Worm (Caenorhabditis elegans): ENCODE measurements around the gene sta-1.

sta-1 gene

DNA sequence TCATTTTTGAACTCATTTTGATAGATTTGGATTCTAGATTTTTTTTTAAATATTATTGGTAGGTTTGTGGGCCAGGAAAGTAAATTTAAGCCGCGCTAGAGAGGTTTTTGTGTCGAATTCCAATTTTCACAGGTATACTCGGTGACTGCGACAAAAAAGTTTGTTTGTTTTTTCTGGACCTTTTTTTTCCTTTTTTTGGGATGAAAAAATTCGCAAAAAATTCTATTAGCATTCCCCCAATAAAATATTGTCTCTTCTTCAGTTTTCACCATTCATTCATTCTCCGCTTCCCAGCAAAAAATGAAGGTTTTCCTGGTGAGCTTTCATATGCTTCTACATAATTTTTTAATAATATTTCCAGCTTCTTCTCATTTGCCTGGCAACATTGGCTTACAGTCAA, 35.0 kb upstream of the sta-1 start, which contains the start of gene Y51H4A.936:
TSS of gene Y51H4A.936 (plus strand) at position 301 of the 400 bp plus-strand sequence.
- no peak for TF ChIP-seq nhr-47 (tag; optimal IDR thresholded peaks at IDR 0.05)
- no peak for TF ChIP-seq ztf-4 (tag; optimal IDR thresholded peaks at IDR 0.05)
- no peak for TF ChIP-seq pax-3 (tag; optimal IDR thresholded peaks at IDR 0.05)
- TF ChIP-seq lin-14 (GFP tag; optimal IDR thresholded peaks at IDR 0.05): no peak
- TF ChIP-seq snu-23 (GFP tag; optimal IDR thresholded peaks at IDR 0.05): no peak
- no peak for TF ChIP-seq nhr-20 (tag; optimal IDR thresholded peaks at IDR 0.05)
- TF ChIP-seq ceh-8 (GFP tag; optimal IDR thresholded peaks at IDR 0.05): no peak
- no peak for TF ChIP-seq nhr-84 (tag; optimal IDR thresholded peaks at IDR 0.05)
- no peak for TF ChIP-seq lin-35 (GFP tag; optimal IDR thresholded peaks at IDR 0.05)
- no peak for TF ChIP-seq unc-62 (GFP tag; optimal IDR thresholded peaks at IDR 0.05)
- TF ChIP-seq jun-1 (tag; optimal IDR thresholded peaks at IDR 0.05): no peak
- TF ChIP-seq swsn-7 (tag; optimal IDR thresholded peaks at IDR 0.05): no peak
- no peak for TF ChIP-seq nhr-90 (tag; optimal IDR thresholded peaks at IDR 0.05; ENCODE audit: poor library complexity)
- no peak for TF ChIP-seq fkh-4 (tag; optimal IDR thresholded peaks at IDR 0.05; ENCODE audit: borderline replicate concordance)
- TF ChIP-seq nhr-12 (tag; optimal IDR thresholded peaks at IDR 0.05): no peak
- no peak for TF ChIP-seq efl-3 (GFP tag; optimal IDR thresholded peaks at IDR 0.05)
- no peak for TF ChIP-seq sptf-1 (tag; optimal IDR thresholded peaks at IDR 0.05)

DNA sequence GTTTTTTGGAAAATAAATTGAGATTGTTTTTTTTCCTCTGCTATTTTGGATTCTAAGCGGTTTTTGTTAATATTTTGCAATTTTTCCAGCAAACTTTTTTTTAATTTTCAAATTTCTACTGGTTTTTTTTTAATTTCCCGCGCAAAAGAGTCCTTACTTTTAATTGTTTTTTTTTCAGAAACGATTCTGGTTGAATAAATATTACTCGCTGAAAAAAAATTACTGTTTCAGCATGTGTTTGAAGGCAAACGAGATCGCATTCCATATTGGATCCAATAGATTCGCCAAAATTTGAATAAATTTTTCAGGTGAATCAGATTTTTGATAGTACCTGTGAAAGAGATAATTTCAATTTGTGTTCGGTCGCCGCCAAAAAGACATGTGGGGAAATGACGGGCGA, 34.3 kb upstream of the sta-1 start:
- TF ChIP-seq lin-14 (GFP tag; optimal IDR thresholded peaks at IDR 0.05) (no peak), unc-30 (tag; optimal IDR thresholded peaks at IDR 0.05) (no peak), ztf-4 (tag; optimal IDR thresholded peaks at IDR 0.05) (no peak), C16A3.4 (tag; optimal IDR thresholded peaks at IDR 0.05) (no peak)

- TF ChIP-seq elt-3 (tag; optimal IDR thresholded peaks at IDR 0.05) (no peak), vab-15 (tag; optimal IDR thresholded peaks at IDR 0.05) (no peak), ztf-4 (tag; optimal IDR thresholded peaks at IDR 0.05) (no peak), F16B12.6 (tag; optimal IDR thresholded peaks at IDR 0.05) (no peak)
These were observed 33.5 kb upstream of the sta-1 start, which contains the start of gene fipr-27 for ce11 chrIV:16630622-16631021. TSS of gene fipr-27 (plus strand) at chrIV:16630922.

DNA sequence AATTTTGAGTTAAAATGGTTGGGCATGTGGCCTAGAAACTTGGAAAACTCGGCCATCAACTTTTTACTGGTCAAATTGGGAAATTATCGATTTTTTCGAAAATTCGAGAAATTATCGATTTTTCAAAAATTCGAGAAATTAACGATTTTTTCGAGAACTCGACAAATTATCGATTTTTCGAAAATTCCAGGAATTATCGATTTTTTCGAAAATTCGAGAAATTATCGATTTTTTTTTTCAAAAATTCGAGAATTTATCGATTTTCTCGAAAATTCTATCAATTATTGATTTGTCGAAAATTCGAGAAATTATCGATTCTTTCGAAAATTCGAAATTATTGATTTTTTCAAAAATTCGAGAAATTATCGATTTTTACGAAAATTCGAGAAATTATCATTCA, 20.3 kb upstream of the sta-1 start:
- TF ChIP-seq elt-2 (tag; optimal IDR thresholded peaks at IDR 0.05): no peak
- no peak for TF ChIP-seq ceh-88 (GFP tag; IDR thresholded peaks at IDR 0.05)
- no peak for TF ChIP-seq vab-15 (tag; optimal IDR thresholded peaks at IDR 0.05)
- TF ChIP-seq fkh-8 (tag; optimal IDR thresholded peaks at IDR 0.05): no peak
- TF ChIP-seq tbx-2 (tag; optimal IDR thresholded peaks at IDR 0.05): no peak
- no peak for TF ChIP-seq nhr-85 (tag)
- TF ChIP-seq nhr-76 (tag; optimal IDR thresholded peaks at IDR 0.05): no peak
- TF ChIP-seq hlh-4 (tag; optimal IDR thresholded peaks at IDR 0.05): no peak
- TF ChIP-seq C16A3.4 (tag; optimal IDR thresholded peaks at IDR 0.05): no peak
- TF ChIP-seq lir-3 (tag; optimal IDR thresholded peaks at IDR 0.05; ENCODE audit: poor library complexity): no peak
- no peak for TF ChIP-seq irx-1 (tag; optimal IDR thresholded peaks at IDR 0.05)
- no peak for TF ChIP-seq grh-1 (GFP tag; IDR thresholded peaks at IDR 0.05)
- TF ChIP-seq fos-1 (tag; optimal IDR thresholded peaks at IDR 0.05): no peak
- TF ChIP-seq blmp-1 (tag; optimal IDR thresholded peaks at IDR 0.05): no peak
- TF ChIP-seq fkh-10 (GFP tag; optimal IDR thresholded peaks at IDR 0.05): no peak
- no peak for TF ChIP-seq snpc-4 (tag; optimal IDR thresholded peaks at IDR 0.05)
- TF ChIP-seq efl-3 (GFP tag; optimal IDR thresholded peaks at IDR 0.05): no peak
- no peak for TF ChIP-seq nhr-77 (tag; optimal IDR thresholded peaks at IDR 0.05)

All from whole organism, L1 larva.